Worm (Caenorhabditis elegans) whole organism, late embryonic: ENCODE results near the gene lin-9.

Experiments used
- C08G9.2 ChIP-seq: sonication (generic microtip); optimal IDR thresholded peaks from 2 replicates; lab custom pipeline; 2016; ENCODE audit warnings: mild to moderate bottlenecking, missing genetic modification characterization, moderate library complexity, missing compliant biosample characterization
- C38D4.7 ChIP-seq: fragments of 200-800 bp; sonication (Bioruptor generic); optimal IDR thresholded peaks from 2 replicates; lab custom pipeline; 2018; ENCODE audit warnings: mild to moderate bottlenecking, missing genetic modification characterization, moderate library complexity, missing compliant biosample characterization
- T23F11.4 ChIP-seq: fragments of 200-800 bp; sonication (Bioruptor generic); optimal IDR thresholded peaks from 2 replicates; lab custom pipeline; 2018; ENCODE audit warnings: mild to moderate bottlenecking, missing genetic modification characterization, missing compliant biosample characterization
- Y22D7AL.16 ChIP-seq: sonication (generic microtip); optimal IDR thresholded peaks from 2 replicates; lab custom pipeline; 2016; ENCODE audit warnings: missing genetic modification characterization, missing compliant biosample characterization
- ahr-1 ChIP-seq: sonication (generic microtip); optimal IDR thresholded peaks from 2 replicates; lab custom pipeline; 2016; ENCODE audit warnings: missing genetic modification characterization, missing compliant biosample characterization
- ama-1 ChIP-seq: fragments of 150-350 bp; optimal IDR thresholded peaks from 2 replicates; lab custom pipeline; 2014
- ceh-18 ChIP-seq: sonication (generic microtip); optimal IDR thresholded peaks from 2 replicates; lab custom pipeline; 2016; ENCODE audit warnings: missing genetic modification characterization, missing compliant biosample characterization
- ceh-24 ChIP-seq: sonication (generic microtip); optimal IDR thresholded peaks from 2 replicates; lab custom pipeline; 2016; ENCODE audit warnings: mild to moderate bottlenecking, missing genetic modification characterization, missing compliant biosample characterization
- ceh-30 ChIP-seq: fragments of 150-350 bp; optimal IDR thresholded peaks from 2 replicates; lab custom pipeline; 2014; ENCODE audit warnings: missing biosample characterization, missing genetic modification characterization
- ceh-45 ChIP-seq: fragments of 200-800 bp; sonication (Bioruptor generic); IDR thresholded peaks from 2 replicates; pipeline ENCODE4 v1.3.6; 2022; ENCODE audit warnings: missing genetic modification reagents, missing genetic modification characterization, missing compliant biosample characterization
- ceh-48 ChIP-seq: sonication (generic microtip); optimal IDR thresholded peaks from 2 replicates; lab custom pipeline; 2016; ENCODE audit warnings: missing genetic modification characterization, inconsistent platforms, missing compliant biosample characterization
- ceh-9 ChIP-seq: sonication (generic microtip); optimal IDR thresholded peaks from 2 replicates; lab custom pipeline; 2016; ENCODE audit warnings: mild to moderate bottlenecking, missing genetic modification characterization, inconsistent platforms, missing compliant biosample characterization
- dmd-4 ChIP-seq: sonication (generic microtip); optimal IDR thresholded peaks from 2 replicates; lab custom pipeline; 2016; ENCODE audit warnings: borderline replicate concordance, missing genetic modification characterization, missing compliant biosample characterization
- elt-2 ChIP-seq: sonication (generic microtip); optimal IDR thresholded peaks from 2 replicates; lab custom pipeline; 2016; ENCODE audit warnings: missing genetic modification reagents, missing genetic modification characterization, missing compliant biosample characterization
- ets-4 ChIP-seq: sonication (generic microtip); optimal IDR thresholded peaks from 2 replicates; lab custom pipeline; 2016; ENCODE audit warnings: missing genetic modification characterization, missing compliant biosample characterization
- eyg-1 ChIP-seq: sonication (generic microtip); optimal IDR thresholded peaks from 2 replicates; lab custom pipeline; 2016; ENCODE audit warnings: missing genotype, missing genetic modification characterization, missing compliant biosample characterization
- fax-1 ChIP-seq: sonication (generic microtip); optimal IDR thresholded peaks from 2 replicates; lab custom pipeline; 2016; ENCODE audit warnings: missing genotype, missing genetic modification characterization, missing compliant biosample characterization
- fkh-10 ChIP-seq: fragments of 150-350 bp; optimal IDR thresholded peaks from 2 replicates; lab custom pipeline; 2014; ENCODE audit warnings: missing biosample characterization, missing genetic modification reagents, missing genetic modification characterization
- fkh-6 ChIP-seq: sonication (generic microtip); optimal IDR thresholded peaks from 2 replicates; lab custom pipeline; 2016; ENCODE audit warnings: missing genetic modification characterization, missing compliant biosample characterization
- hlh-13 ChIP-seq: fragments of 200-800 bp; sonication (Bioruptor generic); optimal IDR thresholded peaks from 2 replicates; lab custom pipeline; 2018; ENCODE audit warnings: mild to moderate bottlenecking, missing genetic modification characterization, missing compliant biosample characterization
- hlh-30 ChIP-seq: sonication (generic microtip); optimal IDR thresholded peaks from 2 replicates; lab custom pipeline; 2017; ENCODE audit warnings: antibody characterized with exemption, missing genetic modification characterization, missing compliant biosample characterization; ENCODE audit not compliant: insufficient read depth
- hlh-6 ChIP-seq: sonication (generic microtip); optimal IDR thresholded peaks from 2 replicates; lab custom pipeline; 2016; ENCODE audit warnings: missing genotype, missing genetic modification characterization, missing compliant biosample characterization
- hlh-8 ChIP-seq: sonication (generic microtip); optimal IDR thresholded peaks from 2 replicates; lab custom pipeline; 2016; ENCODE audit warnings: missing genotype, missing genetic modification characterization, missing compliant biosample characterization
- lim-6 ChIP-seq: sonication (generic microtip); optimal IDR thresholded peaks from 2 replicates; lab custom pipeline; 2016; ENCODE audit warnings: missing genetic modification characterization, missing compliant biosample characterization
- mec-3 ChIP-seq: sonication (generic microtip); optimal IDR thresholded peaks from 2 replicates; lab custom pipeline; 2016; ENCODE audit warnings: borderline replicate concordance, missing genetic modification characterization, missing compliant biosample characterization
- npax-4 ChIP-seq: sonication (generic microtip); optimal IDR thresholded peaks from 2 replicates; lab custom pipeline; 2016; ENCODE audit warnings: missing genetic modification characterization, missing compliant biosample characterization
- pag-3 ChIP-seq: sonication (generic microtip); optimal IDR thresholded peaks from 2 replicates; lab custom pipeline; 2016; ENCODE audit warnings: missing compliant biosample characterization, missing genetic modification characterization, borderline replicate concordance
- pat-9 ChIP-seq: fragments of 200-800 bp; sonication (Bioruptor generic); optimal IDR thresholded peaks from 2 replicates; lab custom pipeline; 2018; ENCODE audit warnings: mild to moderate bottlenecking, missing genetic modification characterization, moderate library complexity, missing compliant biosample characterization
- pax-1 ChIP-seq: fragments of 150-350 bp; optimal IDR thresholded peaks from 2 replicates; lab custom pipeline; 2014; ENCODE audit warnings: missing biosample characterization, missing genetic modification characterization
- pha-2 ChIP-seq: sonication (generic microtip); optimal IDR thresholded peaks from 2 replicates; lab custom pipeline; 2017; ENCODE audit warnings: mild to moderate bottlenecking, missing genetic modification characterization, missing compliant biosample characterization
- pqm-1 ChIP-seq: sonication (generic microtip); optimal IDR thresholded peaks from 2 replicates; lab custom pipeline; 2016; ENCODE audit warnings: missing genetic modification characterization, missing compliant biosample characterization
- ref-2 ChIP-seq: sonication (generic microtip); optimal IDR thresholded peaks from 2 replicates; lab custom pipeline; 2016; ENCODE audit warnings: missing genetic modification characterization, missing compliant biosample characterization
- rnt-1 ChIP-seq: sonication (generic microtip); optimal IDR thresholded peaks from 2 replicates; lab custom pipeline; 2016; ENCODE audit warnings: missing genetic modification characterization, missing compliant biosample characterization
- sox-2 ChIP-seq: fragments of 200-800 bp; sonication (Bioruptor generic); IDR thresholded peaks from 2 replicates; pipeline ENCODE4 v1.3.6; 2022; ENCODE audit warnings: missing genetic modification reagents, missing genetic modification characterization, missing compliant biosample characterization
- tbx-2 ChIP-seq: sonication (generic microtip); optimal IDR thresholded peaks from 2 replicates; lab custom pipeline; 2016; ENCODE audit warnings: missing genetic modification characterization, missing compliant biosample characterization
- tbx-7 ChIP-seq: sonication (generic microtip); optimal IDR thresholded peaks from 2 replicates; lab custom pipeline; 2016; ENCODE audit warnings: missing genotype, missing genetic modification characterization, missing compliant biosample characterization
- unc-3 ChIP-seq, 2 experiments: fragments of 200-800 bp in 1 of 2; sonication (Bioruptor generic) in 1 of 2; sonication (generic microtip) in 1 of 2; conservative IDR thresholded peaks in 1 of 2; optimal IDR thresholded peaks in 1 of 2; 2 replicates each; pipeline versions ENCODE4 v1.3.6 to Lab custom; 2016 to 2022; ENCODE audit warnings: missing compliant biosample characterization in 2 of 2, missing genetic modification characterization in 2 of 2, missing genetic modification reagents in 1 of 2
- unc-42 ChIP-seq: sonication (generic microtip); optimal IDR thresholded peaks from 2 replicates; lab custom pipeline; 2016; ENCODE audit warnings: missing genotype, missing genetic modification characterization, missing compliant biosample characterization
- unc-55 ChIP-seq: sonication (generic microtip); optimal IDR thresholded peaks from 2 replicates; lab custom pipeline; 2017; ENCODE audit warnings: missing biosample characterization, missing genetic modification reagents, missing genetic modification characterization
- unc-86 ChIP-seq: sonication (generic microtip); optimal IDR thresholded peaks from 2 replicates; lab custom pipeline; 2016; ENCODE audit warnings: missing genetic modification characterization, missing compliant biosample characterization
- zip-5 ChIP-seq: sonication (generic microtip); optimal IDR thresholded peaks from 2 replicates; lab custom pipeline; 2016; ENCODE audit warnings: missing genetic modification characterization, missing compliant biosample characterization
- ztf-16 ChIP-seq: sonication (generic microtip); optimal IDR thresholded peaks from 2 replicates; lab custom pipeline; 2017; ENCODE audit warnings: missing genetic modification characterization, missing compliant biosample characterization

Gene lin-9

DNA sequence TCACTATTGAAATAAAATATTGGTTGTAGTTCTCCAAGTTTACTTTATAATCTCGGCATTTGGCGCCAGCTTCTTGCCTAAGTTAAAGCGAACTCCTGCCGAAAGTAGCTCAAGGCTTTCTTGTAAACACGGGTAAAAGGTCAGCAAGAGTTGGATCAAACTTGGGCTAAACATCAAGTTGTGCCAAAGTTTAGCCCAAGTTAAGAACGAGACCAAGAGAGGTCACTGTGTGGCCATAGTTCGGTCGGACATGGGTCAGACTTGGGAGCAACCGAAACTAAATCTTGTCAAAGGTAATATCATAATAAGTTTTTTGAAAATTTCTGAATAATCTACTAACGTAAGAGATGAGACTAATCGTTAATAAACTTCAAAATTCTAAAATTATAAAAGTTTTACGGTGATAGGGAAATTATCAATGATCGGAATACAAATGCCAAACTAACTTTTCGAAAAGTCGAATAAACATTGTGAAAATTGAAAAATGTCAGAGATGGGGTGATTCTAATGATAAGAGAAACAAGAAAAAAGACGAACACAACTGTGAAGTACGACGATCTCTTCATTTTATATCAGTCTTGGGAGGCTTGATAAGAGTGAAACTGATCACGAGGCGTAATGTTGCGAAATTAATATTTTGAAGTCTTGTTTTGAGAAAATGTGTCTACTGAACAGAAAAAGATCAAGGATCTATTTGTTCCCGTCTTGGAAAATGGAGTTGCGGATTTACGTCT, 35.8 kb downstream of the lin-9 start:
- TF ChIP-seq elt-2: peak; percentile 17
- no peak for TF ChIP-seq rnt-1 (tag; lab: Kevin White, UChicago)
- TF ChIP-seq ztf-16 (tag; lab: Kevin White, UChicago): no peak
- TF ChIP-seq hlh-30 (tag; lab: Kevin White, UChicago): no peak

DNA sequence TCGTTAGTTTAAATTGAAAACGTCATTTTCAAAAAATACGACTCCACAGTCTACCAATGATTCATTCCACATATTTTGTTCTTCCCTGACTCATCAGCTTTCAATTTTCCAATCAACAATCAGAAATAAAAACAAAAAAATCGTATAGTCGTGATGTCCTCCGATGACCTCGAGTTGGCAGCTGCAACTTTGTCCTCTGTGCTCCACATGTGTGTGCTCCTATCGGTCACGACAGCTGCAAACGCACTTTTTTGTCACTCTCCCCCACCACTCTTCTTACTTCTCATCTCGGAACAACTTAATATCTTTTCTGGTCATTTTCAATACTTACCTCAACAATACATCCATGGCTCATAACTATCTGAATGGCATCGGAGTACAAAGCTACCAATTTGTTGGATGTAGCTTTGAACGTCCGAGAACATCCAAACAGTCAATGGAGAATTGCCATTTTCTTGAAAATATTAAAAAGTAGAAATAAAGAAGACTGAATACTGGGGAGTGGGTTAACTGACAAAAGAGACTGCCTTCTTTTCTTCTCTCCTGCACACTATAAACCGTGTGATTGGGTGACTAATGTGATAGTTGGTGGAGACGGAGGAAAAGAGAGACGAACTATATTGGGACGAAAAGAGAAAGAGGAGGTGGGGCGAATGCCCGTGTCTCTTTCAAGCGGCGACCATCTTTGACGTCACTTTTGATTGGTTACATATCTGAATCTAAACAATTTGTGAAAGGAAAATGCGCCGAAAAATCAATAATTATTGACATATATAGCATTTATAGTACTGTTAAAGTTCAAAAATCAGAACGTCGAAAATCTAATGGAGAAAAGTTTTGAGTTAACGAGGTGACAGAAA, 36.7 kb downstream of the lin-9 start:
- no peak for TF ChIP-seq zip-5 (tag; lab: Kevin White, UChicago)
- no peak for TF ChIP-seq fax-1 (tag; lab: Kevin White, UChicago)
- no peak for TF ChIP-seq dmd-4
- no peak for TF ChIP-seq ahr-1 (tag; lab: Kevin White, UChicago)
- TF ChIP-seq fkh-10 (GFP tag; lab: Kevin White, UChicago): no peak
- no peak for TF ChIP-seq hlh-30 (tag; lab: Kevin White, UChicago)
- no peak for TF ChIP-seq pqm-1 (tag; lab: Kevin White, UChicago)
- no peak for TF ChIP-seq unc-42
- TF ChIP-seq ceh-9 (tag; lab: Kevin White, UChicago): no peak
- no peak for TF ChIP-seq ceh-48 (tag; lab: Kevin White, UChicago)
- TF ChIP-seq mec-3 (tag; lab: Kevin White, UChicago): no peak
- no peak for TF ChIP-seq pha-2 (tag; lab: Kevin White, UChicago)
- no peak for TF ChIP-seq Y22D7AL.16 (tag; lab: Kevin White, UChicago)

- TF ChIP-seq ref-2 (tag; lab: Kevin White, UChicago) (no peak), hlh-8 (tag; lab: Kevin White, UChicago) (no peak), pat-9 (tag; lab: Kevin White, UChicago) (no peak), ceh-9 (tag; lab: Kevin White, UChicago) (no peak), unc-86 (no peak), T23F11.4 (GFP tag; lab: Kevin White, UChicago) (no peak), tbx-2 (tag; lab: Kevin White, UChicago) (no peak), dmd-4 (no peak), ama-1 (lab: Kevin White, UChicago) (no peak), tbx-7 (tag; lab: Kevin White, UChicago) (no peak), ceh-45 (GFP tag; lab: Robert Waterston, UW) (no peak), ceh-30 (tag; lab: Kevin White, UChicago) (no peak), hlh-6 (tag; lab: Kevin White, UChicago) (no peak), eyg-1 (no peak), pag-3 (tag; lab: Kevin White, UChicago) (no peak), ceh-18 (tag; lab: Kevin White, UChicago) (no peak), pqm-1 (tag; lab: Kevin White, UChicago) (no peak), unc-55 (no peak)
Measured at ce11 chrIII:8866038-8866437, 37.9 kb downstream of the lin-9 start.

DNA sequence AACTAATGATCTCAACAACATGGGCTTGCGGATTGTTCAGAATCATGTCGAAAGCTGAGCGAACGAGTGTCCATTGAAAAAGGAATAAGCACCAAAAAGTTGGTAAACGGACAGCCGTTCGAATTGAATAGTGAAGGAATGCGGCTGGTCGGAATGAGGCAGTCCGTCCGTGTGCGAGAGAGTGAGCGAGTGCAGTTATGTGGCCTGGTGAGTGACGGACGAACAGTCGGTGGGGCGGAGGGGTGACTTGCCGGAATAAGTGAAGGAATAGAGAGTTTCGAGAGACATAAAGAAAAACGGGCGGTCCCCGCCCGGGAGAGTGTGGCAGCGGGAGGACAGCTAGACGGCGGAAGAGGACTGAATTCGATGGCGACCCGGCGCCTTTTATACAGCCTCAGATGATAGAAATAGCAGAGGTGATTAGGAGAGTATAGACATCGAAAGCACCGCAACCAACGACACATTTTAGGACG, 38.6 kb downstream of the lin-9 start:
- TF ChIP-seq pax-1 (tag; lab: Kevin White, UChicago) (no peak), C38D4.7 (GFP tag; lab: Kevin White, UChicago) (peak; percentile 10), hlh-13 (GFP tag; lab: Kevin White, UChicago) (no peak), hlh-30 (tag; lab: Kevin White, UChicago) (no peak), ama-1 (lab: Kevin White, UChicago) (peak; percentile 13), ref-2 (tag; lab: Kevin White, UChicago) (peak; percentile 73), fkh-6 (tag; lab: Kevin White, UChicago) (peak; percentile 3), pag-3 (tag; lab: Kevin White, UChicago) (no peak), sox-2 (GFP tag; lab: Robert Waterston, UW) (no peak), unc-3 (GFP tag; conservative IDR thresholded peaks at IDR 0.05; lab: Robert Waterston, UW) (no peak), unc-3 (tag; optimal IDR thresholded peaks at IDR 0.05; lab: Kevin White, UChicago) (no peak), ceh-9 (tag; lab: Kevin White, UChicago) (no peak), ceh-24 (tag; lab: Kevin White, UChicago) (no peak), ets-4 (tag; lab: Kevin White, UChicago) (peak; percentile 66), npax-4 (no peak), C08G9.2 (tag; lab: Kevin White, UChicago) (peak; percentile 36), zip-5 (tag; lab: Kevin White, UChicago) (no peak), lim-6 (no peak), ahr-1 (tag; lab: Kevin White, UChicago) (no peak), unc-55 (peak; percentile 17), unc-86 (no peak), pqm-1 (tag; lab: Kevin White, UChicago) (no peak)
